Worm (Caenorhabditis elegans) whole organism, L1 larva: ENCODE results near the gene F56C9.8.

Experiments
- C04F5.9 ChIP-seq: sonication (generic microtip); optimal IDR thresholded peaks from 2 replicates; lab custom pipeline; 2016; ENCODE audit warnings: missing genetic modification characterization, missing compliant biosample characterization
- Y116A8C.19 ChIP-seq: sonication (generic microtip); optimal IDR thresholded peaks from 2 replicates; lab custom pipeline; 2016; ENCODE audit warnings: missing compliant biosample characterization, missing genetic modification characterization, borderline replicate concordance
- aly-2 ChIP-seq: fragments of 150-350 bp; optimal IDR thresholded peaks from 2 replicates; lab custom pipeline; 2014; ENCODE audit warnings: missing biosample characterization, missing genetic modification characterization
- ama-1 ChIP-seq: fragments of 150-350 bp; optimal IDR thresholded peaks from 2 replicates; lab custom pipeline; 2014
- blmp-1 ChIP-seq: fragments of 150-350 bp; optimal IDR thresholded peaks from 2 replicates; lab custom pipeline; 2014; ENCODE audit warnings: missing biosample characterization, missing genetic modification characterization
- ces-1 ChIP-seq: fragments of 150-350 bp; optimal IDR thresholded peaks from 2 replicates; lab custom pipeline; 2014; ENCODE audit warnings: missing biosample characterization, missing genetic modification reagents, missing genetic modification characterization
- dsc-1 ChIP-seq: sonication (generic microtip); optimal IDR thresholded peaks from 2 replicates; lab custom pipeline; 2016; ENCODE audit warnings: mild to moderate bottlenecking, missing genetic modification characterization, missing compliant biosample characterization
- efl-1 ChIP-seq, 4 experiments: fragments of 150-350 bp; optimal IDR thresholded peaks in 3 of 4; peaks in 1 of 4; 1 replicate in 1 of 4; 2 replicates in 3 of 4; lab custom pipeline; 2014; ENCODE audit warnings: missing biosample characterization in 2 of 4, missing genetic modification characterization in 2 of 4, missing genetic modification reagents in 2 of 4
- egl-13 ChIP-seq: sonication (generic microtip); optimal IDR thresholded peaks from 2 replicates; lab custom pipeline; 2016; ENCODE audit warnings: missing genotype, missing genetic modification reagents, missing genetic modification characterization, missing compliant biosample characterization
- elt-3 ChIP-seq, 6 experiments: fragments of 150-350 bp in 1 of 6; sonication (generic microtip); optimal IDR thresholded peaks; 2 replicates each; lab custom pipeline; 2017 to 2018; ENCODE audit warnings: missing biosample characterization in 6 of 6, missing genetic modification characterization in 6 of 6, inconsistent platforms in 1 of 6
- fkh-10 ChIP-seq: sonication (generic microtip); optimal IDR thresholded peaks from 2 replicates; lab custom pipeline; 2017; ENCODE audit warnings: missing biosample characterization, missing genetic modification reagents, missing genetic modification characterization
- fkh-4 ChIP-seq: sonication (generic microtip); optimal IDR thresholded peaks from 2 replicates; lab custom pipeline; 2016; ENCODE audit warnings: missing compliant biosample characterization, missing genetic modification characterization, borderline replicate concordance
- fos-1 ChIP-seq: fragments of 150-350 bp; optimal IDR thresholded peaks from 2 replicates; lab custom pipeline; 2014; ENCODE audit warnings: missing biosample characterization, missing genetic modification characterization
- hlh-17 ChIP-seq: fragments of 200-800 bp; sonication (Bioruptor generic); optimal IDR thresholded peaks from 2 replicates; lab custom pipeline; 2018; ENCODE audit warnings: missing genetic modification characterization, mild to moderate bottlenecking, missing compliant biosample characterization, moderate library complexity, borderline replicate concordance
- hlh-4 ChIP-seq: sonication (generic microtip); optimal IDR thresholded peaks from 2 replicates; lab custom pipeline; 2016; ENCODE audit warnings: mild to moderate bottlenecking, missing genetic modification characterization, missing compliant biosample characterization
- hpl-2 ChIP-seq: fragments of 150-350 bp; optimal IDR thresholded peaks from 2 replicates; lab custom pipeline; 2014; ENCODE audit warnings: missing biosample characterization, missing genetic modification reagents, missing genetic modification characterization
- lin-14 ChIP-seq: fragments of 200-800 bp; sonication (Bioruptor generic); optimal IDR thresholded peaks from 2 replicates; lab custom pipeline; 2018; ENCODE audit warnings: mild to moderate bottlenecking, missing genetic modification characterization, moderate library complexity, missing compliant biosample characterization
- lin-15B ChIP-seq: fragments of 150-350 bp; sonication (generic microtip); optimal IDR thresholded peaks from 3 replicates; lab custom pipeline; 2014; ENCODE audit warnings: missing biosample characterization, missing genetic modification characterization
- lin-35 ChIP-seq, 2 experiments: fragments of 150-350 bp; optimal IDR thresholded peaks; 2 replicates each; lab custom pipeline; 2014; ENCODE audit warnings: missing biosample characterization in 2 of 2, missing genetic modification characterization in 2 of 2, missing genetic modification reagents in 2 of 2
- lsy-2 ChIP-seq, 2 experiments: fragments of 150-350 bp; optimal IDR thresholded peaks; 2 replicates each; lab custom pipeline; 2014; ENCODE audit warnings: missing biosample characterization in 2 of 2, missing genetic modification characterization in 2 of 2
- mdl-1 ChIP-seq, 2 experiments: fragments of 150-350 bp; optimal IDR thresholded peaks; 2 replicates each; lab custom pipeline; 2014 to 2017; ENCODE audit warnings: missing biosample characterization in 2 of 2, missing genetic modification characterization in 2 of 2, inconsistent platforms in 1 of 2
- mep-1 ChIP-seq: fragments of 150-350 bp; optimal IDR thresholded peaks from 2 replicates; lab custom pipeline; 2014; ENCODE audit warnings: missing biosample characterization, missing genetic modification characterization
- nhr-20 ChIP-seq: sonication (generic microtip); optimal IDR thresholded peaks from 2 replicates; lab custom pipeline; 2016; ENCODE audit warnings: mild to moderate bottlenecking, missing genetic modification characterization, missing compliant biosample characterization
- nhr-28 ChIP-seq: fragments of 150-350 bp; optimal IDR thresholded peaks from 2 replicates; lab custom pipeline; 2014; ENCODE audit warnings: missing biosample characterization, missing genetic modification characterization
- nhr-71 ChIP-seq: sonication (generic microtip); optimal IDR thresholded peaks from 2 replicates; lab custom pipeline; 2016; ENCODE audit warnings: mild to moderate bottlenecking, missing genetic modification characterization, moderate library complexity, missing compliant biosample characterization
- nhr-76 ChIP-seq: sonication (generic microtip); optimal IDR thresholded peaks from 2 replicates; lab custom pipeline; 2017; ENCODE audit warnings: missing biosample characterization, missing genetic modification characterization
- nhr-77 ChIP-seq: fragments of 150-350 bp; optimal IDR thresholded peaks from 2 replicates; lab custom pipeline; 2014; ENCODE audit warnings: missing biosample characterization, missing genetic modification characterization
- nhr-85 ChIP-seq: sonication (generic microtip); peaks from one replicate; lab custom pipeline; 2016; ENCODE audit warnings: missing genetic modification characterization, inconsistent platforms, missing compliant biosample characterization
- nhr-90 ChIP-seq: sonication (generic microtip); optimal IDR thresholded peaks from 2 replicates; lab custom pipeline; 2016; ENCODE audit warnings: mild to moderate bottlenecking, missing genetic modification characterization, missing compliant biosample characterization; ENCODE audit not compliant: poor library complexity
- pqm-1 ChIP-seq: sonication (generic microtip); optimal IDR thresholded peaks from 3 replicates; lab custom pipeline; 2017; ENCODE audit warnings: missing biosample characterization, missing genetic modification characterization
- rnt-1 ChIP-seq: sonication (generic microtip); optimal IDR thresholded peaks from 2 replicates; lab custom pipeline; 2016; ENCODE audit warnings: mild to moderate bottlenecking, missing genetic modification characterization, moderate library complexity, missing compliant biosample characterization
- snu-23 ChIP-seq: sonication (generic microtip); optimal IDR thresholded peaks from 2 replicates; lab custom pipeline; 2016; ENCODE audit warnings: missing genetic modification characterization, missing compliant biosample characterization
- sox-4 ChIP-seq: sonication (generic microtip); optimal IDR thresholded peaks from 2 replicates; lab custom pipeline; 2016; ENCODE audit warnings: missing genetic modification characterization, missing compliant biosample characterization
- sup-37 ChIP-seq: fragments of 200-800 bp; sonication (Bioruptor generic); optimal IDR thresholded peaks from 2 replicates; lab custom pipeline; 2018; ENCODE audit warnings: mild to moderate bottlenecking, missing genetic modification characterization, missing compliant biosample characterization
- swsn-7 ChIP-seq: sonication (generic microtip); optimal IDR thresholded peaks from 2 replicates; lab custom pipeline; 2016; ENCODE audit warnings: missing genetic modification characterization, missing compliant biosample characterization
- unc-130 ChIP-seq: fragments of 150-350 bp; optimal IDR thresholded peaks from 2 replicates; lab custom pipeline; 2017; ENCODE audit warnings: missing biosample characterization, missing genetic modification characterization, inconsistent platforms
- unc-62 ChIP-seq: fragments of 150-350 bp; optimal IDR thresholded peaks from 2 replicates; lab custom pipeline; 2014; ENCODE audit warnings: missing biosample characterization, missing genetic modification reagents, missing genetic modification characterization
- unc-98 ChIP-seq: fragments of 200-800 bp; sonication (Bioruptor generic); IDR thresholded peaks from 2 replicates; pipeline ENCODE4 v1.3.6; 2022; ENCODE audit warnings: missing genetic modification characterization, missing compliant biosample characterization
- zag-1 ChIP-seq: fragments of 150-350 bp; optimal IDR thresholded peaks from 2 replicates; lab custom pipeline; 2014; ENCODE audit warnings: missing biosample characterization, missing genetic modification characterization
- zip-4 ChIP-seq: fragments of 200-800 bp; sonication (Bioruptor generic); optimal IDR thresholded peaks from 2 replicates; lab custom pipeline; 2018; ENCODE audit warnings: mild to moderate bottlenecking, missing genetic modification characterization, moderate library complexity, missing compliant biosample characterization

The F56C9.8 gene

DNA sequence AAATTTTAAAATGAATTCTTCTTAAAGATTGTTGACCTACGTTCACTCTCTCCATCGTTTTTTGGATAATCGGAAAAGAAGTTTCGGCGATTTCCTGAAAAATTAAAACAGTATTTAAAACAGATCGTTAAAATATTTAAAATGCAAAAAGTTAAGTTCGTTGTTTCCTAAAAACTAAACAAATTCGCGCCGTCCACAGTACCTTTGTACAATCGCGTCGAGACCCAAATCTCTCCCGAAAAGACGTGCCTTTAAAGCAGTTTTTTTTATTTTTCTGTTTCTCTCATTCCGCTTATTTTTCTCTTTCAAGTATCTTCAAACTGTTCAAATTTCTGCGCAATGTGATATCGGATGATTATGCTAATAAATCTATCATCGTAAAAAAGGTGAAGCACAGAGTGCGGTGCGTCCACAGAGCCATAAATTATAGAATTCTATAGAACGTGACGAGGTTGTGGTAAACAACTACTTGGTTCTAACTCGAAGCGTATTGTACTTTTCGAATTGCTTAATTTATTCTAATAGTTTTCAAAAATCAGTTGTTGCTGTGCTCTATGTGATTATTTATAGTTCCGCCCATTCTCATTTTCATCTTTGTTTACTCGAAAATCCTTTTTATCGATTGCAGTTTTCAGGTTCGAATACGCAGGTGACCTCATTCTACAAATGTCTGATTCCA, 8.5 kb downstream of the F56C9.8 start, which contains the start of the genes F56C9.6 and F56C9.3:
F56C9.6 (minus strand) TSS at position 112 of the 679 bp plus-strand sequence.
F56C9.3 (plus strand) TSS at position 629 of the 679 bp plus-strand sequence.
- TF ChIP-seq egl-13 (tag; lab: Kevin White, UChicago) = no peak
- no peak for TF ChIP-seq nhr-28 (tag; lab: Kevin White, UChicago)
- TF ChIP-seq sup-37 = no peak
- TF ChIP-seq nhr-71 (tag; lab: Kevin White, UChicago) = no peak

ce11 chrIII:7308600-7309109, 10.7 kb downstream of the F56C9.8 start, which contains the start of gene acbp-4:
Gene acbp-4, minus strand, starts transcription at chrIII:7309109.
- no peak for TF ChIP-seq ces-1 (GFP tag; lab: Kevin White, UChicago)
- TF ChIP-seq dsc-1 (tag; lab: Kevin White, UChicago) = no peak
- no peak for TF ChIP-seq ama-1 (lab: Kevin White, UChicago)
- no peak for TF ChIP-seq nhr-77 (tag; lab: Kevin White, UChicago)
- no peak for TF ChIP-seq lin-35 (GFP tag; optimal IDR thresholded peaks at IDR 0.05; lab: Kevin White, UChicago)
- no peak for TF ChIP-seq hlh-17 (GFP tag; lab: Kevin White, UChicago)
- TF ChIP-seq swsn-7 (tag; lab: Kevin White, UChicago) = no peak
- no peak for TF ChIP-seq zip-4 (GFP tag; lab: Kevin White, UChicago)
- no peak for TF ChIP-seq aly-2 (tag; lab: Kevin White, UChicago)
- no peak for TF ChIP-seq unc-130
- no peak for TF ChIP-seq fos-1 (tag; lab: Kevin White, UChicago)
- TF ChIP-seq pqm-1 (tag; lab: Kevin White, UChicago) = no peak
- no peak for TF ChIP-seq fkh-10 (GFP tag; lab: Kevin White, UChicago)
- no peak for TF ChIP-seq sox-4 (tag; lab: Kevin White, UChicago)
- TF ChIP-seq unc-98 (GFP tag; lab: Robert Waterston, UW) = no peak
- TF ChIP-seq unc-62 (GFP tag; lab: Kevin White, UChicago) = no peak
- no peak for TF ChIP-seq nhr-28 (tag; lab: Kevin White, UChicago)
- TF ChIP-seq efl-1 (optimal IDR thresholded peaks at IDR 0.05; lab: Kevin White, UChicago) = no peak
- no peak for TF ChIP-seq efl-1 (GFP tag; optimal IDR thresholded peaks at IDR 0.05 in 1 of 2; lab: Kevin White, UChicago)
- no peak for TF ChIP-seq rnt-1 (tag; lab: Kevin White, UChicago)

DNA sequence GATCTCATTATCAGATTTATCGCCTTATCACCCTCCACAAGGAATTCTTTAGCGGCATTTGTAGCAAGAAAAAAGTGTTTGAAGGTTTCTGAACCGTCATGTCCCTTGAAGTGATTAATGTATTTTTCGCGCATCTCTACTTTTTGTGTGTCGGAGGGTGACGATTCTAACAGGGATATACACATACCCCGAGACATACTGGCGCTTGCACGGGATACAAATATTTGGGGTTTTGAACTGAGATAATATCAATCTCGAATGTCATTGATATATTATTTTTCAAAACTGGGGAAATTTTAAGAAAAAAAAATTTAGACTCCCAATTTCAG, 13.7 kb downstream of the F56C9.8 start:
- no peak for TF ChIP-seq swsn-7 (tag; lab: Kevin White, UChicago)
- TF ChIP-seq sup-37 = no peak
- TF ChIP-seq lsy-2 (tag; optimal IDR thresholded peaks at IDR 0.05; lab: Kevin White, UChicago) = peak in 1 of 2 experiments; percentile 25
- no peak for TF ChIP-seq aly-2 (tag; lab: Kevin White, UChicago)
- TF ChIP-seq mep-1 (tag; lab: Kevin White, UChicago) = no peak
- peak; percentile 42 for TF ChIP-seq nhr-20 (tag; lab: Kevin White, UChicago)
- TF ChIP-seq nhr-76 (tag; lab: Kevin White, UChicago) = no peak
- TF ChIP-seq hpl-2 (GFP tag; lab: Kevin White, UChicago) = no peak
- peak; percentile 47 for TF ChIP-seq lin-14 (GFP tag; lab: Kevin White, UChicago)
- TF ChIP-seq mdl-1 (tag; optimal IDR thresholded peaks at IDR 0.05; lab: Kevin White, UChicago) = peak in 1 of 2 experiments; percentile 5
- no peak for TF ChIP-seq lin-15B (tag; lab: Kevin White, UChicago)
- TF ChIP-seq sox-4 (tag; lab: Kevin White, UChicago) = no peak
- TF ChIP-seq efl-1 (optimal IDR thresholded peaks at IDR 0.05; lab: Kevin White, UChicago) = no peak
- TF ChIP-seq efl-1 (GFP tag; optimal IDR thresholded peaks at IDR 0.05 in 1 of 2; lab: Kevin White, UChicago) = no peak
- TF ChIP-seq nhr-90 (tag; lab: Kevin White, UChicago) = peak; percentile 21
- TF ChIP-seq Y116A8C.19 (tag; lab: Kevin White, UChicago) = no peak
- TF ChIP-seq hlh-4 (tag; lab: Kevin White, UChicago) = no peak
- TF ChIP-seq nhr-71 (tag; lab: Kevin White, UChicago) = peak; percentile 40
- TF ChIP-seq elt-3 (tag; optimal IDR thresholded peaks at IDR 0.05; lab: Kevin White, UChicago) = peak in 4 of 6 experiments; percentile 20 to 88 (median 44)
- no peak for TF ChIP-seq fkh-4 (tag; lab: Kevin White, UChicago)
- peak in 1 of 2 experiments; percentile 19 for TF ChIP-seq lin-35 (GFP tag; optimal IDR thresholded peaks at IDR 0.05; lab: Kevin White, UChicago)
- TF ChIP-seq snu-23 (GFP tag; lab: Kevin White, UChicago) = peak; percentile 41
- TF ChIP-seq C04F5.9 (tag; lab: Kevin White, UChicago) = no peak
- TF ChIP-seq egl-13 (tag; lab: Kevin White, UChicago) = no peak
- TF ChIP-seq nhr-85 (tag; lab: Kevin White, UChicago) = peak; percentile 77
- peak; percentile 90 for TF ChIP-seq blmp-1 (tag; lab: Kevin White, UChicago)
- TF ChIP-seq zag-1 = no peak
